Fruit fly (Drosophila melanogaster): ENCODE results near the gene CG6333.

CG6333 gene

DNA sequence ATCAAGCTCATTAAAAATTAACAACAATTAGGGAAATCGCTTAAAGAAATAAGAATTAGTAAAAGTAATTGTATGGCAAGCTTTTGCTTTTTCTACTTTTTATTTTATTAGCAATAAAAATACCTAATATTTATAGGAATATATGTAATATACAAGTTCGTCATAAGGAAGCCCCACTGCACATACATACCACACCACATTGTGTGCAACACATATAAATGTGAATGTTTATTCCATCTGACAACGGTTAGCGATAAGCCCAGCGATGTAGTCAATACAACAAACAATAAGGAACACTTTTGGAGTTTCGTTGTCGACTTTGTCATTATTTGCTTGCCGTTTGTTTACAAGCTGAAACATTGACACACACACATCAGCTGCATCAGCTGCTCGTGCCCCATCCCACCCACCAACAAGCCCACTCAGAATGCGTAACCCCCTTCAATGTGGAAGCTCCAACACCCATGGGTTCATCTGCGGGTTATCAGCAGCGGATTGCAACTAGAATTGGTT is 694 bp downstream of the CG6333 start (continued):
- TF ChIP-seq Dad (GFP tag; optimal IDR thresholded peaks at IDR 0.05), result no peak
- peak; percentile 94 for TF ChIP-seq CG1603 (tag; optimal IDR thresholded peaks at IDR 0.05)
- TF ChIP-seq CG31441 (GFP tag; IDR thresholded peaks at IDR 0.05), result peak; percentile 85
- no peak for TF ChIP-seq dan (GFP tag; IDR thresholded peaks at IDR 0.05)
- no peak for TF ChIP-seq CG10565 (GFP tag; optimal IDR thresholded peaks at IDR 0.05)
- no peak for TF ChIP-seq pita (GFP tag; optimal IDR thresholded peaks at IDR 0.05)
- no peak for TF ChIP-seq Hand (GFP tag; optimal IDR thresholded peaks at IDR 0.05)
- peak; percentile 12 for TF ChIP-seq psq (GFP tag; optimal IDR thresholded peaks at IDR 0.05)
- no peak for TF ChIP-seq ftz-f1 (GFP tag; optimal IDR thresholded peaks at IDR 0.05)
- peak; percentile 92 for TF ChIP-seq CG6254 (GFP tag; optimal IDR thresholded peaks at IDR 0.05)
- TF ChIP-seq nmo (GFP tag; optimal IDR thresholded peaks at IDR 0.05), result peak; percentile 57
- TF ChIP-seq fd64A (GFP tag; optimal IDR thresholded peaks at IDR 0.05), result peak; percentile 98
- TF ChIP-seq nerfin-1 (tag; optimal IDR thresholded peaks at IDR 0.05), result peak; percentile 90
- TF ChIP-seq cg (GFP tag; optimal IDR thresholded peaks at IDR 0.05), result peak; percentile 65
- 0 out of 2 replicates have a peak, but pooled peaks have one; percentile 32 for TF ChIP-seq CG32767 (GFP tag; IDR thresholded peaks at IDR 0.05)
- no peak for TF ChIP-seq esg (GFP tag; conservative IDR thresholded peaks at IDR 0.05)
- TF ChIP-seq C15 (GFP tag; IDR thresholded peaks at IDR 0.05), result no peak
- peak; percentile 78 for TF ChIP-seq CG17829 (tag; optimal IDR thresholded peaks at IDR 0.05)
- TF ChIP-seq hth (optimal IDR thresholded peaks at IDR 0.05), result no peak
- peak; percentile 75 for TF ChIP-seq CrebB (tag; optimal IDR thresholded peaks at IDR 0.05)
- peak; percentile 66 for TF ChIP-seq trem (tag; optimal IDR thresholded peaks at IDR 0.05)
- peak; percentile 66 for TF ChIP-seq vvl (GFP tag; IDR thresholded peaks at IDR 0.05)
- peak; percentile 4 for TF ChIP-seq Deaf1 (tag; optimal IDR thresholded peaks at IDR 0.05)
- TF ChIP-seq bsh (GFP tag; optimal IDR thresholded peaks at IDR 0.05), result peak; percentile 8 to 92
- no peak for TF ChIP-seq peb (GFP tag; IDR thresholded peaks at IDR 0.05)
- no peak for TF ChIP-seq ro (GFP tag; IDR thresholded peaks at IDR 0.05)
- TF ChIP-seq z (GFP tag; IDR thresholded peaks at IDR 0.05), result peak; percentile 70
- peak; percentile 10 for TF ChIP-seq chn (GFP tag; optimal IDR thresholded peaks at IDR 0.05)
- peak; percentile 87 for TF ChIP-seq Blimp-1 (GFP tag; optimal IDR thresholded peaks at IDR 0.05)
- peak; percentile 68 for TF ChIP-seq ewg (GFP tag; optimal IDR thresholded peaks at IDR 0.05)
- peak; percentile 71 for TF ChIP-seq HHEX (GFP tag; optimal IDR thresholded peaks at IDR 0.05)
- TF ChIP-seq bowl (GFP tag; IDR thresholded peaks at IDR 0.05), result no peak
- TF ChIP-seq CG4707 (GFP tag; optimal IDR thresholded peaks at IDR 0.05), result peak; percentile 94
- TF ChIP-seq da (GFP tag; optimal IDR thresholded peaks at IDR 0.05), result peak; percentile 40
- peak; percentile 23 for TF ChIP-seq crc (GFP tag; optimal IDR thresholded peaks at IDR 0.05)
- peak; percentile 48 for TF ChIP-seq Antp (GFP tag; optimal IDR thresholded peaks at IDR 0.05)
- no peak for TF ChIP-seq CG8478 (optimal IDR thresholded peaks at IDR 0.05)
- TF ChIP-seq Fer1 (GFP tag; optimal IDR thresholded peaks at IDR 0.05), result peak; percentile 47
- no peak for TF ChIP-seq CG7372 (GFP tag; IDR thresholded peaks at IDR 0.05)
- no peak for TF ChIP-seq zfh2 (GFP tag; optimal IDR thresholded peaks at IDR 0.05)
- TF ChIP-seq CG15269 (tag; optimal IDR thresholded peaks at IDR 0.05), result no peak
- TF ChIP-seq Mad (GFP tag; optimal IDR thresholded peaks at IDR 0.05), result peak; percentile 29
- TF ChIP-seq HmgD (GFP tag; optimal IDR thresholded peaks at IDR 0.05), result peak; percentile 21
- no peak for TF ChIP-seq vnd (GFP tag; IDR thresholded peaks at IDR 0.05; ENCODE audit: partially characterized antibody)
- no peak for TF ChIP-seq MBD-R2 (GFP tag; IDR thresholded peaks at IDR 0.05)
- no peak for TF ChIP-seq slp2 (GFP tag; optimal IDR thresholded peaks at IDR 0.05)
- TF ChIP-seq CG4360 (GFP tag; IDR thresholded peaks at IDR 0.05), result peak; percentile 71
- peak; percentile 86 for TF ChIP-seq dmrt11E (tag; optimal IDR thresholded peaks at IDR 0.05)
- no peak for TF ChIP-seq Elba2 (GFP tag; optimal IDR thresholded peaks at IDR 0.05)
- no peak for TF ChIP-seq ase (GFP tag; IDR thresholded peaks at IDR 0.05)
- TF ChIP-seq CG8281 (tag; optimal IDR thresholded peaks at IDR 0.05), result peak; percentile 87
- TF ChIP-seq sim (GFP tag; IDR thresholded peaks at IDR 0.05), result peak; percentile 82; the same call in 1 of the 2 replicates

Measured in whole organism, embryonic.